Worm (Caenorhabditis elegans) whole organism, young adult: Measurements from ENCODE around the gene R07E3.7.
A peak's percentile ranks its signal among the peaks of the same experiment; 100 is the strongest.

Experiments
- D2030.7 ChIP-seq: fragments of 200-800 bp; sonication (Bioruptor generic); IDR thresholded peaks from 2 replicates; pipeline ENCODE4 v1.3.6; 2022; ENCODE audit warnings: missing genetic modification reagents, missing genetic modification characterization, missing compliant biosample characterization
- F52B5.7 ChIP-seq: sonication (generic microtip); optimal IDR thresholded peaks from 2 replicates; lab custom pipeline; 2016; ENCODE audit warnings: mild to moderate bottlenecking, missing genetic modification characterization, missing compliant biosample characterization
- F55B11.4 ChIP-seq: sonication (generic microtip); optimal IDR thresholded peaks from 2 replicates; lab custom pipeline; 2016; ENCODE audit warnings: missing compliant biosample characterization, missing genetic modification characterization, borderline replicate concordance; ENCODE audit not compliant: insufficient read depth
- F57A8.1 ChIP-seq: fragments of 200-800 bp; sonication (Bioruptor generic); optimal IDR thresholded peaks from 2 replicates; lab custom pipeline; 2018; ENCODE audit warnings: mild to moderate bottlenecking, missing genetic modification characterization, moderate library complexity, missing compliant biosample characterization
- K12H6.12 ChIP-seq: fragments of 200-800 bp; sonication (Bioruptor generic); optimal IDR thresholded peaks from 2 replicates; lab custom pipeline; 2018; ENCODE audit warnings: mild to moderate bottlenecking, missing genetic modification characterization, missing compliant biosample characterization
- T07F8.4 ChIP-seq: sonication (generic microtip); optimal IDR thresholded peaks from 2 replicates; lab custom pipeline; 2016; ENCODE audit warnings: mild to moderate bottlenecking, missing genetic modification characterization, moderate library complexity, missing compliant biosample characterization
- T26A5.8 ChIP-seq: sonication (generic microtip); optimal IDR thresholded peaks from 2 replicates; lab custom pipeline; 2016; ENCODE audit warnings: missing genetic modification characterization, missing compliant biosample characterization
- Y67H2A.10 ChIP-seq: fragments of 200-800 bp; sonication (Bioruptor generic); conservative IDR thresholded peaks from 2 replicates; pipeline ENCODE4 v1.3.6; 2022; ENCODE audit warnings: missing genetic modification reagents, missing genetic modification characterization, missing compliant biosample characterization
- Y95B8A.8 ChIP-seq: fragments of 200-800 bp; sonication (Bioruptor generic); IDR thresholded peaks from 2 replicates; pipeline ENCODE4 v1.3.6; 2022; ENCODE audit warnings: missing genetic modification reagents, missing genetic modification characterization, missing compliant biosample characterization
- akir-1 ChIP-seq: fragments of 200-800 bp; sonication (Bioruptor generic); optimal IDR thresholded peaks from 2 replicates; lab custom pipeline; 2018; ENCODE audit warnings: mild to moderate bottlenecking, missing genetic modification characterization, moderate library complexity, missing compliant biosample characterization
- aptf-3 ChIP-seq: fragments of 200-800 bp; sonication (Bioruptor generic); IDR thresholded peaks from 2 replicates; pipeline ENCODE4 v1.3.6; 2022; ENCODE audit warnings: missing genetic modification characterization, missing compliant biosample characterization
- attf-3 ChIP-seq: fragments of 200-800 bp; sonication (Bioruptor generic); conservative IDR thresholded peaks from 2 replicates; pipeline ENCODE4 v1.3.6; 2022; ENCODE audit warnings: missing genetic modification reagents, missing genetic modification characterization, missing compliant biosample characterization
- attf-5 ChIP-seq: fragments of 200-800 bp; sonication (Bioruptor generic); optimal IDR thresholded peaks from 2 replicates; lab custom pipeline; 2018; ENCODE audit warnings: mild to moderate bottlenecking, missing genetic modification characterization, missing compliant biosample characterization
- cebp-1 ChIP-seq, 2 experiments: fragments of 200-800 bp in 1 of 2; sonication (Bioruptor generic) in 1 of 2; sonication (generic microtip) in 1 of 2; IDR thresholded peaks in 1 of 2; optimal IDR thresholded peaks in 1 of 2; 2 replicates each; pipeline versions ENCODE4 v1.3.6 to Lab custom; 2017 to 2022; ENCODE audit warnings: missing compliant biosample characterization in 2 of 2, missing genetic modification characterization in 2 of 2, mild to moderate bottlenecking in 1 of 2, missing genetic modification reagents in 1 of 2, moderate library complexity in 1 of 2
- ceh-58 ChIP-seq: fragments of 200-800 bp; sonication (Bioruptor generic); IDR thresholded peaks from 2 replicates; pipeline ENCODE4 v1.3.6; 2022; ENCODE audit warnings: missing genetic modification characterization, missing compliant biosample characterization
- chd-7 ChIP-seq: sonication (generic microtip); optimal IDR thresholded peaks from 2 replicates; lab custom pipeline; 2016; ENCODE audit warnings: mild to moderate bottlenecking, missing genetic modification characterization, moderate library complexity, missing compliant biosample characterization
- die-1 ChIP-seq: sonication (generic microtip); optimal IDR thresholded peaks from 2 replicates; lab custom pipeline; 2016; ENCODE audit warnings: missing genotype, mild to moderate bottlenecking, missing genetic modification characterization, missing compliant biosample characterization
- dox-1 ChIP-seq: fragments of 200-800 bp; sonication (Bioruptor generic); IDR thresholded peaks from 2 replicates; pipeline ENCODE4 v1.3.6; 2022; ENCODE audit warnings: missing genetic modification reagents, missing genetic modification characterization, missing compliant biosample characterization
- egrh-3 ChIP-seq: fragments of 200-800 bp; sonication (Bioruptor generic); IDR thresholded peaks from 2 replicates; pipeline ENCODE4 v1.3.6; 2022; ENCODE audit warnings: missing genetic modification reagents, missing genetic modification characterization, missing compliant biosample characterization
- ets-4 ChIP-seq: fragments of 200-800 bp; sonication (Bioruptor generic); optimal IDR thresholded peaks from 2 replicates; lab custom pipeline; 2018; ENCODE audit warnings: mild to moderate bottlenecking, missing genetic modification characterization, missing compliant biosample characterization
- gei-17 ChIP-seq: fragments of 200-800 bp; sonication (Bioruptor generic); optimal IDR thresholded peaks from 2 replicates; lab custom pipeline; 2018; ENCODE audit warnings: mild to moderate bottlenecking, missing genetic modification characterization, missing compliant biosample characterization
- him-1 ChIP-seq: sonication (generic microtip); optimal IDR thresholded peaks from 2 replicates; lab custom pipeline; 2016; ENCODE audit warnings: missing genotype, missing genetic modification reagents, missing genetic modification characterization, missing compliant biosample characterization
- hmg-1.2 ChIP-seq: fragments of 200-800 bp; sonication (Bioruptor generic); IDR thresholded peaks from 2 replicates; pipeline ENCODE4 v1.3.6; 2022; ENCODE audit warnings: missing genetic modification reagents, missing genetic modification characterization, missing compliant biosample characterization
- let-526 ChIP-seq: fragments of 200-800 bp; sonication (Bioruptor generic); IDR thresholded peaks from 2 replicates; pipeline ENCODE4 v1.3.6; 2022; ENCODE audit warnings: missing genetic modification reagents, missing genetic modification characterization, missing compliant biosample characterization
- let-607 ChIP-seq, 2 experiments: fragments of 200-800 bp in 1 of 2; sonication (Bioruptor generic) in 1 of 2; sonication (generic microtip) in 1 of 2; optimal IDR thresholded peaks; 2 replicates each; lab custom pipeline; 2016 to 2018; ENCODE audit warnings: mild to moderate bottlenecking in 2 of 2, missing compliant biosample characterization in 2 of 2, missing genetic modification characterization in 2 of 2, moderate library complexity in 2 of 2, missing genotype in 1 of 2
- lsy-27 ChIP-seq: sonication (generic microtip); optimal IDR thresholded peaks from 2 replicates; lab custom pipeline; 2017; ENCODE audit warnings: missing genetic modification characterization, mild to moderate bottlenecking, missing compliant biosample characterization, antibody characterized with exemption, missing genotype, borderline replicate concordance; ENCODE audit not compliant: insufficient read depth
- madf-6 ChIP-seq: fragments of 200-800 bp; sonication (Bioruptor generic); IDR thresholded peaks from 2 replicates; pipeline ENCODE4 v1.3.6; 2022; ENCODE audit warnings: missing genetic modification reagents, missing genetic modification characterization, missing compliant biosample characterization
- mcd-1 ChIP-seq: fragments of 200-800 bp; sonication (Bioruptor generic); IDR thresholded peaks from 2 replicates; pipeline ENCODE4 v1.3.6; 2022; ENCODE audit warnings: missing genetic modification reagents, missing genetic modification characterization, missing compliant biosample characterization
- nfyb-1 ChIP-seq: fragments of 200-800 bp; sonication (Bioruptor generic); IDR thresholded peaks from 2 replicates; pipeline ENCODE4 v1.3.6; 2022; ENCODE audit warnings: missing genetic modification reagents, missing genetic modification characterization, missing compliant biosample characterization
- nhr-120 ChIP-seq: fragments of 200-800 bp; sonication (Bioruptor generic); IDR thresholded peaks from 2 replicates; pipeline ENCODE4 v1.3.6; 2022; ENCODE audit warnings: missing genetic modification characterization, missing compliant biosample characterization
- nhr-27 ChIP-seq: fragments of 200-800 bp; sonication (Bioruptor generic); optimal IDR thresholded peaks from 2 replicates; lab custom pipeline; 2018; ENCODE audit warnings: mild to moderate bottlenecking, missing genetic modification characterization, moderate library complexity, missing compliant biosample characterization
- nhr-80 ChIP-seq: sonication (generic microtip); optimal IDR thresholded peaks from 2 replicates; lab custom pipeline; 2016; ENCODE audit warnings: missing genetic modification characterization, missing compliant biosample characterization
- nhr-90 ChIP-seq: sonication (generic microtip); optimal IDR thresholded peaks from 2 replicates; lab custom pipeline; 2016; ENCODE audit warnings: missing genotype, mild to moderate bottlenecking, missing genetic modification characterization, missing compliant biosample characterization
- pha-4 ChIP-seq: fragments of 150-350 bp; sonication (generic microtip); optimal IDR thresholded peaks from 2 replicates; lab custom pipeline; 2014; ENCODE audit warnings: missing biosample characterization, missing genetic modification reagents, missing genetic modification characterization
- rcor-1 ChIP-seq: fragments of 200-800 bp; sonication (Bioruptor generic); IDR thresholded peaks from 2 replicates; pipeline ENCODE4 v1.3.6; 2022; ENCODE audit warnings: missing genetic modification reagents, missing genetic modification characterization, missing compliant biosample characterization
- rec-8 ChIP-seq, 2 experiments: sonication (generic microtip); optimal IDR thresholded peaks; 2 replicates each; lab custom pipeline; 2016; ENCODE audit warnings: mild to moderate bottlenecking in 2 of 2, missing genetic modification characterization in 2 of 2, missing genetic modification reagents in 2 of 2, missing genotype in 2 of 2, missing biosample characterization in 1 of 2, missing compliant biosample characterization in 1 of 2, moderate library complexity in 1 of 2
- sdz-38 ChIP-seq: sonication (generic microtip); optimal IDR thresholded peaks from 2 replicates; lab custom pipeline; 2016; ENCODE audit warnings: missing genotype, missing genetic modification characterization, missing compliant biosample characterization
- snpc-1.3 ChIP-seq: sonication (generic microtip); optimal IDR thresholded peaks from 2 replicates; lab custom pipeline; 2017; ENCODE audit warnings: missing genetic modification characterization, mild to moderate bottlenecking, missing compliant biosample characterization, antibody characterized with exemption, moderate library complexity, missing genotype, missing genetic modification reagents; ENCODE audit not compliant: insufficient read depth
- snpc-3.4 ChIP-seq: sonication (generic microtip); optimal IDR thresholded peaks from 2 replicates; lab custom pipeline; 2017; ENCODE audit warnings: missing genetic modification characterization, mild to moderate bottlenecking, missing compliant biosample characterization, antibody characterized with exemption, moderate library complexity, missing genotype, missing genetic modification reagents
- zfh-2 ChIP-seq: fragments of 200-800 bp; sonication (Bioruptor generic); conservative IDR thresholded peaks from 2 replicates; pipeline ENCODE4 v1.3.6; 2022; ENCODE audit warnings: missing genetic modification reagents, missing genetic modification characterization, missing compliant biosample characterization
- ztf-22 ChIP-seq: fragments of 200-800 bp; sonication (Bioruptor generic); optimal IDR thresholded peaks from 2 replicates; lab custom pipeline; 2018; ENCODE audit warnings: mild to moderate bottlenecking, missing genetic modification characterization, moderate library complexity, missing compliant biosample characterization
- ztf-28 ChIP-seq: fragments of 200-800 bp; sonication (Bioruptor generic); IDR thresholded peaks from 2 replicates; pipeline ENCODE4 v1.3.6; 2022; ENCODE audit warnings: missing genetic modification reagents, missing genetic modification characterization, missing compliant biosample characterization
- ztf-6 ChIP-seq: fragments of 200-800 bp; sonication (Bioruptor generic); IDR thresholded peaks from 2 replicates; pipeline ENCODE4 v1.3.6; 2022; ENCODE audit warnings: missing genetic modification reagents, missing genetic modification characterization, missing compliant biosample characterization

Gene R07E3.7

ce11 chrX:10396509-10397292 is 41.2 kb upstream of the R07E3.7 start, which contains the start of gene pkn-1:
pkn-1 (plus strand) TSS chrX:10397242.
- TF ChIP-seq dox-1 (GFP tag; lab: Robert Waterston, UW) (peak; percentile 30; the same call in 1 of the 2 replicates), F55B11.4 (tag; lab: Kevin White, UChicago) (no peak), let-526 (GFP tag; lab: Robert Waterston, UW) (no peak), pha-4 (tag; lab: Kevin White, UChicago) (no peak), rcor-1 (no peak), let-607 (tag; optimal IDR thresholded peaks at IDR 0.05; lab: Kevin White, UChicago) (no peak), D2030.7 (no peak), zfh-2 (GFP tag; lab: Robert Waterston, UW) (peak; percentile 43; the same call in 1 of the 2 replicates), nhr-80 (tag; lab: Kevin White, UChicago) (peak; percentile 21), snpc-3.4 (tag; lab: Kevin White, UChicago) (no peak), egrh-3 (GFP tag; lab: Robert Waterston, UW) (peak; percentile 39; the same call in 1 of the 2 replicates), chd-7 (tag; lab: Kevin White, UChicago) (peak; percentile 45), aptf-3 (GFP tag; lab: Robert Waterston, UW) (no peak), K12H6.12 (tag; lab: Kevin White, UChicago) (no peak), ztf-28 (no peak), him-1 (tag; lab: Kevin White, UChicago) (no peak)

ce11 chrX:10395668-10396067 is 40.1 kb upstream of the R07E3.7 start:
- no peak for TF ChIP-seq attf-3 (GFP tag; lab: Robert Waterston, UW)
- no peak for TF ChIP-seq cebp-1 (GFP tag; IDR thresholded peaks at IDR 0.05; lab: Robert Waterston, UW)
- TF ChIP-seq cebp-1 (tag; optimal IDR thresholded peaks at IDR 0.05; lab: Kevin White, UChicago): peak; percentile 30
- TF ChIP-seq attf-5 (GFP tag; lab: Kevin White, UChicago): peak; percentile 3
- 0 out of 2 replicates have a peak, but pooled peaks have one; percentile 20 for TF ChIP-seq nfyb-1 (GFP tag; lab: Robert Waterston, UW)
- TF ChIP-seq T26A5.8 (tag; lab: Kevin White, UChicago): no peak
- TF ChIP-seq hmg-1.2 (GFP tag; lab: Robert Waterston, UW): peak; percentile 54; the same call in 1 of the 2 replicates
- no peak for TF ChIP-seq rec-8 (tag; optimal IDR thresholded peaks at IDR 0.05; lab: Kevin White, UChicago)
- peak; percentile 81 for TF ChIP-seq dox-1 (GFP tag; lab: Robert Waterston, UW)
- TF ChIP-seq madf-6: 0 out of 2 replicates have a peak, but pooled peaks have one; percentile 7
- TF ChIP-seq die-1: no peak
- TF ChIP-seq ets-4: peak; percentile 77
- TF ChIP-seq nhr-80 (tag; lab: Kevin White, UChicago): peak; percentile 81

- no peak for TF ChIP-seq snpc-1.3
- TF ChIP-seq gei-17 (GFP tag; lab: Kevin White, UChicago): no peak
- TF ChIP-seq sdz-38 (tag; lab: Kevin White, UChicago): no peak
- no peak for TF ChIP-seq mcd-1 (GFP tag; lab: Robert Waterston, UW)
- no peak for TF ChIP-seq nhr-90 (tag; lab: Kevin White, UChicago)
- TF ChIP-seq ztf-22 (GFP tag; lab: Kevin White, UChicago): no peak
- no peak for TF ChIP-seq lsy-27 (tag; lab: Kevin White, UChicago)
- TF ChIP-seq F52B5.7 (tag; lab: Kevin White, UChicago): no peak
- TF ChIP-seq nhr-27 (tag; lab: Kevin White, UChicago): no peak
- TF ChIP-seq F57A8.1 (GFP tag; lab: Kevin White, UChicago): no peak
- TF ChIP-seq ceh-58 (GFP tag; lab: Robert Waterston, UW): no peak
- no peak for TF ChIP-seq akir-1 (GFP tag; lab: Kevin White, UChicago)
- TF ChIP-seq T07F8.4 (tag; lab: Kevin White, UChicago): no peak
- TF ChIP-seq Y67H2A.10: no peak
- no peak for TF ChIP-seq rcor-1
- no peak for TF ChIP-seq let-607 (tag; optimal IDR thresholded peaks at IDR 0.05; lab: Kevin White, UChicago)
- TF ChIP-seq ztf-6 (GFP tag; lab: Robert Waterston, UW): no peak
- no peak for TF ChIP-seq Y95B8A.8 (GFP tag; lab: Robert Waterston, UW)
- no peak for TF ChIP-seq nhr-120
These were observed 39.6 kb upstream of the R07E3.7 start for ce11 chrX:10395177-10395576.
